Worm (Caenorhabditis elegans): ENCODE data around the gene Y119D3B.12.

Gene Y119D3B.12

ce11 chrIII:1181756-1182155 lies 20.6 kb upstream of the Y119D3B.12 start, which contains the start of gene nspg-8:
Gene nspg-8, plus strand, starts transcription at chrIII:1182056.
- no peak for TF ChIP-seq flt-1 (GFP tag; IDR thresholded peaks at IDR 0.05)
- TF ChIP-seq ztf-23 (GFP tag; IDR thresholded peaks at IDR 0.05): no peak
- no peak for TF ChIP-seq T22C8.4 (GFP tag; IDR thresholded peaks at IDR 0.05)
- no peak for TF ChIP-seq tab-1 (GFP tag; IDR thresholded peaks at IDR 0.05)
- TF ChIP-seq klf-2 (GFP tag; conservative IDR thresholded peaks at IDR 0.05): no peak
- no peak for TF ChIP-seq ref-1 (GFP tag; conservative IDR thresholded peaks at IDR 0.05)
- no peak for TF ChIP-seq med-1 (GFP tag; optimal IDR thresholded peaks at IDR 0.05; ENCODE audit: insufficient read depth)
- no peak for TF ChIP-seq cog-1 (tag; optimal IDR thresholded peaks at IDR 0.05)
- TF ChIP-seq ztf-29 (GFP tag; IDR thresholded peaks at IDR 0.05): no peak

ce11 chrIII:1193326-1193862 lies 9.0 kb upstream of the Y119D3B.12 start, which contains the start of gene Y119D3B.14:
Gene Y119D3B.14, minus strand, starts transcription at chrIII:1193812.
- TF ChIP-seq med-1 (GFP tag; optimal IDR thresholded peaks at IDR 0.05; ENCODE audit: insufficient read depth) (no peak), T22C8.4 (GFP tag; IDR thresholded peaks at IDR 0.05) (peak; percentile 25; the same call in 1 of the 2 replicates)

- TF ChIP-seq tab-1 (GFP tag; IDR thresholded peaks at IDR 0.05) (no peak), ztf-29 (GFP tag; IDR thresholded peaks at IDR 0.05) (no peak), flt-1 (GFP tag; IDR thresholded peaks at IDR 0.05) (no peak), ref-1 (GFP tag; conservative IDR thresholded peaks at IDR 0.05) (no peak), T22C8.4 (GFP tag; IDR thresholded peaks at IDR 0.05) (no peak), klf-2 (GFP tag; conservative IDR thresholded peaks at IDR 0.05) (no peak), med-1 (GFP tag; optimal IDR thresholded peaks at IDR 0.05; ENCODE audit: insufficient read depth) (no peak), ztf-23 (GFP tag; IDR thresholded peaks at IDR 0.05) (no peak), cog-1 (tag; optimal IDR thresholded peaks at IDR 0.05) (no peak)
Observed at ce11 chrIII:1196192-1196591, 6.2 kb upstream of the Y119D3B.12 start, which contains the start of gene dss-1. Gene dss-1, minus strand, starts transcription at chrIII:1196292.

- TF ChIP-seq T22C8.4 (GFP tag; IDR thresholded peaks at IDR 0.05) (no peak), klf-2 (GFP tag; conservative IDR thresholded peaks at IDR 0.05) (no peak), ref-1 (GFP tag; conservative IDR thresholded peaks at IDR 0.05) (no peak), tab-1 (GFP tag; IDR thresholded peaks at IDR 0.05) (no peak), flt-1 (GFP tag; IDR thresholded peaks at IDR 0.05) (no peak), med-1 (GFP tag; optimal IDR thresholded peaks at IDR 0.05; ENCODE audit: insufficient read depth) (no peak)
Observed at ce11 chrIII:1205421-1205820, 3.1 kb downstream of the Y119D3B.12 start.

- no peak for TF ChIP-seq flt-1 (GFP tag; IDR thresholded peaks at IDR 0.05)
- peak; percentile 27; the same call in 1 of the 2 replicates for TF ChIP-seq T22C8.4 (GFP tag; IDR thresholded peaks at IDR 0.05)
- TF ChIP-seq ref-1 (GFP tag; conservative IDR thresholded peaks at IDR 0.05): no peak
- no peak for TF ChIP-seq klf-2 (GFP tag; conservative IDR thresholded peaks at IDR 0.05)
- no peak for TF ChIP-seq cog-1 (tag; optimal IDR thresholded peaks at IDR 0.05)
- TF ChIP-seq ztf-29 (GFP tag; IDR thresholded peaks at IDR 0.05): no peak
Observed at ce11 chrIII:1206331-1206730, 4.0 kb downstream of the Y119D3B.12 start.

ce11 chrIII:1207027-1207426 lies 4.7 kb downstream of the Y119D3B.12 start:
- TF ChIP-seq ztf-23 (GFP tag; IDR thresholded peaks at IDR 0.05) (no peak), ztf-29 (GFP tag; IDR thresholded peaks at IDR 0.05) (no peak), ref-1 (GFP tag; conservative IDR thresholded peaks at IDR 0.05) (no peak), med-1 (GFP tag; optimal IDR thresholded peaks at IDR 0.05; ENCODE audit: insufficient read depth) (no peak), T22C8.4 (GFP tag; IDR thresholded peaks at IDR 0.05) (peak; percentile 82), klf-2 (GFP tag; conservative IDR thresholded peaks at IDR 0.05) (no peak)

ce11 chrIII:1207852-1208251 lies 5.5 kb downstream of the Y119D3B.12 start, which contains the start of gene orc-3:
Gene orc-3, plus strand, starts transcription at chrIII:1208133.
- TF ChIP-seq tab-1 (GFP tag; IDR thresholded peaks at IDR 0.05) (no peak), cog-1 (tag; optimal IDR thresholded peaks at IDR 0.05) (no peak), flt-1 (GFP tag; IDR thresholded peaks at IDR 0.05) (no peak), ref-1 (GFP tag; conservative IDR thresholded peaks at IDR 0.05) (no peak), med-1 (GFP tag; optimal IDR thresholded peaks at IDR 0.05; ENCODE audit: insufficient read depth) (no peak), ztf-29 (GFP tag; IDR thresholded peaks at IDR 0.05) (no peak), klf-2 (GFP tag; conservative IDR thresholded peaks at IDR 0.05) (no peak), ztf-23 (GFP tag; IDR thresholded peaks at IDR 0.05) (no peak)

ce11 chrIII:1210638-1211037 lies 8.3 kb downstream of the Y119D3B.12 start:
- TF ChIP-seq klf-2 (GFP tag; conservative IDR thresholded peaks at IDR 0.05): no peak
- peak; percentile 61 for TF ChIP-seq T22C8.4 (GFP tag; IDR thresholded peaks at IDR 0.05)

ce11 chrIII:1214121-1214673 lies 11.9 kb downstream of the Y119D3B.12 start:
- TF ChIP-seq flt-1 (GFP tag; IDR thresholded peaks at IDR 0.05): no peak
- TF ChIP-seq klf-2 (GFP tag; conservative IDR thresholded peaks at IDR 0.05): 0 out of 2 replicates have a peak, but pooled peaks have one; percentile 43
- no peak for TF ChIP-seq med-1 (GFP tag; optimal IDR thresholded peaks at IDR 0.05; ENCODE audit: insufficient read depth)
- no peak for TF ChIP-seq ztf-29 (GFP tag; IDR thresholded peaks at IDR 0.05)
- TF ChIP-seq T22C8.4 (GFP tag; IDR thresholded peaks at IDR 0.05): no peak

- TF ChIP-seq med-1 (GFP tag; optimal IDR thresholded peaks at IDR 0.05; ENCODE audit: insufficient read depth) (no peak), ztf-23 (GFP tag; IDR thresholded peaks at IDR 0.05) (no peak), ref-1 (GFP tag; conservative IDR thresholded peaks at IDR 0.05) (no peak), cog-1 (tag; optimal IDR thresholded peaks at IDR 0.05) (no peak), flt-1 (GFP tag; IDR thresholded peaks at IDR 0.05) (no peak), T22C8.4 (GFP tag; IDR thresholded peaks at IDR 0.05) (no peak), klf-2 (GFP tag; conservative IDR thresholded peaks at IDR 0.05) (no peak)
Observed at ce11 chrIII:1214680-1215079, 12.3 kb downstream of the Y119D3B.12 start, which contains the start of gene Y119D3B.21. Gene Y119D3B.21, plus strand, starts transcription at chrIII:1215000.

All from whole organism, midembryonic.